Fruit fly (Drosophila melanogaster) whole organism, adult: ENCODE measurements around the gene Octbeta2R.

ENCODE experiments used
- CG1620 ChIP-seq: fragments of 200-800 bp; sonication (Bioruptor generic); optimal IDR thresholded peaks from 2 replicates; lab custom pipeline; 2016; ENCODE audit warnings: missing biosample characterization, missing genetic modification characterization
- Clk ChIP-seq: fragments of 200-800 bp; sonication (Bioruptor generic); optimal IDR thresholded peaks from 2 replicates; lab custom pipeline; 2017; ENCODE audit warnings: missing biosample characterization, missing genetic modification characterization
- Hr96 ChIP-seq: fragments of 200-800 bp; sonication (Bioruptor generic); optimal IDR thresholded peaks from 2 replicates; lab custom pipeline; 2016; ENCODE audit warnings: missing biosample characterization, missing genetic modification characterization
- cnc ChIP-seq, 2 experiments: fragments of >200 bp; optimal IDR thresholded peaks; 2 replicates each; lab custom pipeline; 2017

DNA sequence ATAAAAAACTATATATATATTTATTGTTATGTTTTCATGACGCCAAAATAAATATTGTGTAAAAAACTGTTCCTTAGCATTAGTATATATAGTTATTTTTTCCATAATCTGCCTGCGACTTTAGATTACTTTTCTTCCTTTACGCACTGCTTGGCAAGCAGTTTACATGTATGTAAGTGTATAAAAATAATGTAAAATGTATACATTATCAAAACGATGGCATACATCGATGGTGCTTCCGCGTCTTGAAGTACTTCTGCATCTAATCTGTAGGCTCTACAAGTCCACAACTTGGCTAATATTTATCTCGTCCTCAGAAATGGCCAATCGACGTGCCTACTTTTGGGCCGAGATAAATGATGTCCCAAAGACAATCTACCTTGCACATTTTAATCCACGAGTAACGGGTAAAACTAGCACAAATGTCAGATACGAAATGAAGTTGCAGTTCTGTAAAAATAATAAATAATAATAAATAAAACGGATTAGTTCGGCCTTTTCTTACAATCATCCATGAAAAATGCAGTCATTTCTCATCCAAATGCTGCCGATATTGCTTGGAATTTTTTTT, 42.5 kb upstream of the Octbeta2R start, which contains the start of gene CG11608:
- TF ChIP-seq CG1620 (GFP tag; lab: Kevin White, UChicago), result no peak
- no peak for TF ChIP-seq cnc (optimal IDR thresholded peaks at IDR 0.05; lab: Kevin White, UChicago)
- no peak for TF ChIP-seq Clk (GFP tag; lab: Kevin White, UChicago)
- TF ChIP-seq Hr96, result no peak
